Worm (Caenorhabditis elegans) whole organism, L4 larva: ENCODE data around the gene clec-212.

Experiments used
- dmd-9 ChIP-seq: fragments of 200-800 bp; sonication (Bioruptor generic); IDR thresholded peaks from 2 replicates; pipeline ENCODE4 v1.3.6; 2022; ENCODE audit warnings: missing genetic modification reagents, missing genetic modification characterization, missing compliant biosample characterization
- egl-43 ChIP-seq: fragments of 200-800 bp; sonication (Bioruptor generic); IDR thresholded peaks from 2 replicates; pipeline ENCODE4 v1.3.6; 2022; ENCODE audit warnings: missing genetic modification reagents, missing genetic modification characterization, missing compliant biosample characterization
- lin-38 ChIP-seq: fragments of 200-800 bp; sonication (Bioruptor generic); IDR thresholded peaks from 2 replicates; pipeline ENCODE4 v1.3.6; 2022; ENCODE audit warnings: missing genetic modification reagents, missing genetic modification characterization, missing compliant biosample characterization
- nhr-76 ChIP-seq: fragments of 150-350 bp; optimal IDR thresholded peaks from 2 replicates; lab custom pipeline; 2014; ENCODE audit warnings: missing biosample characterization, missing genetic modification characterization
- nhr-77 ChIP-seq: fragments of 150-350 bp; optimal IDR thresholded peaks from 2 replicates; lab custom pipeline; 2014; ENCODE audit warnings: missing biosample characterization, missing genetic modification characterization
- snpc-1.2 ChIP-seq: fragments of 200-800 bp; sonication (Bioruptor generic); IDR thresholded peaks from 2 replicates; pipeline ENCODE4 v1.3.6; 2022; ENCODE audit warnings: missing genetic modification reagents, missing genetic modification characterization, missing compliant biosample characterization
- snpc-4 ChIP-seq: fragments of 150-350 bp; optimal IDR thresholded peaks from 2 replicates; lab custom pipeline; 2014; ENCODE audit warnings: missing biosample characterization, missing genetic modification characterization
- spr-3 ChIP-seq: fragments of 200-800 bp; sonication (Bioruptor generic); optimal IDR thresholded peaks from 2 replicates; lab custom pipeline; 2018; ENCODE audit warnings: mild to moderate bottlenecking, missing genetic modification characterization, missing compliant biosample characterization

DNA sequence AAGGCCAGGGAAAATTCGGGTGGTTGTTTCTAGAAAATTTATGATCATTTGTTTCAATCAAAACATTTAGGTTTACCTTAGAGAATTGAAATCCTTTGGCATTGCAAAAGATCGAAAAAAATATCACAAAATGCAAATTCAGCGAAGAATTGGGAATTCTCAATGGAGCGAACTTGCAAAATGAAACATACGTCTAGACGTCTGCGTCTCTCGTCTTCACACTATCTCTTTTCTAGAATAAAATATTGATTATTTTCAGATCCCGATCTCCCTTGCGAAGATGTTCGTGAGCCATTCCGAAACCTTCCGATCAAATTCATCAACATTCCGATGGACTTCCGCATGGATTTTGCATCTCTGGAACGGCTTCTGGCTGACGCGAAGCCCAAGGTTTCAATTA lies 10.2 kb upstream of the clec-212 start, which contains the start of gene ets-6:
- TF ChIP-seq nhr-76 (tag; lab: Kevin White, UChicago) (no peak), dmd-9 (GFP tag; lab: Robert Waterston, UW) (no peak), snpc-1.2 (GFP tag; lab: Robert Waterston, UW) (no peak), spr-3 (no peak), snpc-4 (tag; lab: Kevin White, UChicago) (no peak), egl-43 (GFP tag; lab: Robert Waterston, UW) (no peak), lin-38 (GFP tag; lab: Robert Waterston, UW) (peak; percentile 96), nhr-77 (tag; lab: Kevin White, UChicago) (no peak)
